Worm (Caenorhabditis elegans) whole organism, late embryonic: ENCODE measurements around the gene C08D8.7.

Source experiments
- dve-1 ChIP-seq: sonication (generic microtip); optimal IDR thresholded peaks from 2 replicates; lab custom pipeline; 2017; ENCODE audit warnings: antibody characterized with exemption, mild to moderate bottlenecking, missing genetic modification characterization, missing compliant biosample characterization
- elt-2 ChIP-seq: sonication (generic microtip); optimal IDR thresholded peaks from 2 replicates; lab custom pipeline; 2016; ENCODE audit warnings: missing genetic modification reagents, missing genetic modification characterization, missing compliant biosample characterization
- eyg-1 ChIP-seq: sonication (generic microtip); optimal IDR thresholded peaks from 2 replicates; lab custom pipeline; 2016; ENCODE audit warnings: missing genotype, missing genetic modification characterization, missing compliant biosample characterization
- rnt-1 ChIP-seq: sonication (generic microtip); optimal IDR thresholded peaks from 2 replicates; lab custom pipeline; 2016; ENCODE audit warnings: missing genetic modification characterization, missing compliant biosample characterization

ce11 chrV:8300935-8301535, 40.0 kb upstream of the C08D8.7 start, which contains the start of gene W02D7.6:
- no peak for TF ChIP-seq dve-1 (tag; lab: Kevin White, UChicago)
- TF ChIP-seq rnt-1 (tag; lab: Kevin White, UChicago), result no peak
- no peak for TF ChIP-seq elt-2 (tag; lab: Kevin White, UChicago)
- no peak for TF ChIP-seq eyg-1 (tag; lab: Kevin White, UChicago)
